Worm (Caenorhabditis elegans): ENCODE measurements around the gene mrps-14.

The mrps-14 gene

ce11 chrII:10242294-10242693, at the start of gene mrps-14:
Gene mrps-14, minus strand, starts transcription at chrII:10242490.
- no peak for TF ChIP-seq lin-11 (tag; optimal IDR thresholded peaks at IDR 0.05)
- no peak for TF ChIP-seq hlh-30 (tag; optimal IDR thresholded peaks at IDR 0.05; ENCODE audit: insufficient read depth)
- no peak for TF ChIP-seq ceh-22 (tag; optimal IDR thresholded peaks at IDR 0.05)
- no peak for TF ChIP-seq hlh-6 (tag; optimal IDR thresholded peaks at IDR 0.05)
- TF ChIP-seq tbx-2 (tag; optimal IDR thresholded peaks at IDR 0.05) = no peak
- no peak for TF ChIP-seq mec-3 (tag; optimal IDR thresholded peaks at IDR 0.05; ENCODE audit: borderline replicate concordance)
- TF ChIP-seq pha-2 (tag; optimal IDR thresholded peaks at IDR 0.05) = no peak
- TF ChIP-seq elt-4 (tag; optimal IDR thresholded peaks at IDR 0.05) = no peak
- TF ChIP-seq ceh-48 (tag; optimal IDR thresholded peaks at IDR 0.05) = no peak
- no peak for TF ChIP-seq eyg-1 (tag; optimal IDR thresholded peaks at IDR 0.05)
- no peak for TF ChIP-seq sox-4 (tag; optimal IDR thresholded peaks at IDR 0.05)
- TF ChIP-seq nfya-1 (tag; optimal IDR thresholded peaks at IDR 0.05) = no peak
- TF ChIP-seq dve-1 (tag; optimal IDR thresholded peaks at IDR 0.05) = no peak
- TF ChIP-seq nhr-232 (tag; optimal IDR thresholded peaks at IDR 0.05) = no peak
- TF ChIP-seq ama-1 (optimal IDR thresholded peaks at IDR 0.05) = no peak
- no peak for TF ChIP-seq T23F11.4 (GFP tag; optimal IDR thresholded peaks at IDR 0.05)
- no peak for TF ChIP-seq pros-1 (tag; optimal IDR thresholded peaks at IDR 0.05)

ce11 chrII:10288926-10289325, 46.6 kb upstream of the mrps-14 start:
- no peak for TF ChIP-seq F13H6.1 (tag; optimal IDR thresholded peaks at IDR 0.05)

ce11 chrII:10284991-10285390, 42.7 kb upstream of the mrps-14 start:
- TF ChIP-seq pax-1 (tag; optimal IDR thresholded peaks at IDR 0.05) = no peak
- no peak for TF ChIP-seq tbx-2 (tag; optimal IDR thresholded peaks at IDR 0.05)
- no peak for TF ChIP-seq ceh-34 (tag; optimal IDR thresholded peaks at IDR 0.05)
- TF ChIP-seq rnt-1 (tag; optimal IDR thresholded peaks at IDR 0.05) = no peak
- no peak for TF ChIP-seq pat-9 (tag; optimal IDR thresholded peaks at IDR 0.05)
- TF ChIP-seq npax-4 (tag; optimal IDR thresholded peaks at IDR 0.05) = no peak
- TF ChIP-seq ceh-31 (tag; optimal IDR thresholded peaks at IDR 0.05) = no peak
- no peak for TF ChIP-seq dve-1 (tag; optimal IDR thresholded peaks at IDR 0.05)
- TF ChIP-seq dmd-4 (tag; optimal IDR thresholded peaks at IDR 0.05; ENCODE audit: borderline replicate concordance) = no peak
- TF ChIP-seq pag-3 (tag; optimal IDR thresholded peaks at IDR 0.05; ENCODE audit: borderline replicate concordance) = no peak
- TF ChIP-seq ttx-3 (tag; optimal IDR thresholded peaks at IDR 0.05) = no peak
- no peak for TF ChIP-seq fkh-6 (tag; optimal IDR thresholded peaks at IDR 0.05)
- no peak for TF ChIP-seq odd-2 (tag; optimal IDR thresholded peaks at IDR 0.05)
- TF ChIP-seq hlh-13 (GFP tag; optimal IDR thresholded peaks at IDR 0.05) = no peak
- no peak for TF ChIP-seq sox-2 (GFP tag; IDR thresholded peaks at IDR 0.05)

- TF ChIP-seq ceh-24 (tag; optimal IDR thresholded peaks at IDR 0.05) (no peak), madf-2 (tag; optimal IDR thresholded peaks at IDR 0.05) (no peak), fkh-6 (tag; optimal IDR thresholded peaks at IDR 0.05) (no peak), Y22D7AL.16 (tag; optimal IDR thresholded peaks at IDR 0.05) (no peak), syd-9 (tag; optimal IDR thresholded peaks at IDR 0.05) (no peak), C08G9.2 (tag; optimal IDR thresholded peaks at IDR 0.05) (no peak), hlh-30 (tag; optimal IDR thresholded peaks at IDR 0.05; ENCODE audit: insufficient read depth) (no peak), lim-6 (tag; optimal IDR thresholded peaks at IDR 0.05) (no peak), unc-3 (GFP tag; conservative IDR thresholded peaks at IDR 0.05) (no peak), unc-3 (tag; optimal IDR thresholded peaks at IDR 0.05) (no peak), ahr-1 (tag; optimal IDR thresholded peaks at IDR 0.05) (no peak), ceh-48 (tag; optimal IDR thresholded peaks at IDR 0.05) (no peak), hlh-6 (tag; optimal IDR thresholded peaks at IDR 0.05) (no peak), unc-55 (GFP tag; optimal IDR thresholded peaks at IDR 0.05) (no peak)
Observed at ce11 chrII:10283145-10283544, 40.9 kb upstream of the mrps-14 start.
